Fruit fly (Drosophila melanogaster): ENCODE measurements around the gene Gr10a.

The Gr10a gene

dm6 chrX:11427282-11427689 is 10.1 kb upstream of the Gr10a start (continued):
- TF ChIP-seq NC2β (GFP tag; optimal IDR thresholded peaks at IDR 0.05) (no peak), tx (GFP tag; optimal IDR thresholded peaks at IDR 0.05) (no peak), CG6654 (GFP tag; optimal IDR thresholded peaks at IDR 0.05) (no peak), Asciz (GFP tag; optimal IDR thresholded peaks at IDR 0.05) (peak; percentile 67), CG13123 (GFP tag; optimal IDR thresholded peaks at IDR 0.05) (peak; percentile 12), gce (GFP tag; IDR thresholded peaks at IDR 0.05) (no peak), danr (GFP tag; IDR thresholded peaks at IDR 0.05) (no peak), CG14710 (tag; optimal IDR thresholded peaks at IDR 0.05) (peak; percentile 14), emc (GFP tag; optimal IDR thresholded peaks at IDR 0.05) (no peak), MTF-1 (GFP tag; optimal IDR thresholded peaks at IDR 0.05; ENCODE audit: borderline replicate concordance) (peak; percentile 29), Fer1 (GFP tag; optimal IDR thresholded peaks at IDR 0.05) (peak; percentile 81), fd102C (GFP tag; optimal IDR thresholded peaks at IDR 0.05) (no peak), dm (GFP tag; optimal IDR thresholded peaks at IDR 0.05) (no peak), CG1647 (GFP tag; optimal IDR thresholded peaks at IDR 0.05) (no peak), CG30403 (GFP tag; optimal IDR thresholded peaks at IDR 0.05) (no peak), ftz-f1 (GFP tag; optimal IDR thresholded peaks at IDR 0.05) (peak; percentile 92), CG10274 (GFP tag; optimal IDR thresholded peaks at IDR 0.05) (peak; percentile 10), Bteb2 (GFP tag; optimal IDR thresholded peaks at IDR 0.05) (no peak), CG32532 (GFP tag; IDR thresholded peaks at IDR 0.05) (no peak), ssp (GFP tag; IDR thresholded peaks at IDR 0.05) (no peak), Eip74EF (GFP tag; optimal IDR thresholded peaks at IDR 0.05) (peak in 1 of 2 experiments; percentile 17), CG6813 (GFP tag; optimal IDR thresholded peaks at IDR 0.05) (peak; percentile 72), CG13287 (GFP tag; IDR thresholded peaks at IDR 0.05; ENCODE audit: partially characterized antibody) (peak; percentile 11; the same call in 1 of the 2 replicates), CG17328 (GFP tag; IDR thresholded peaks at IDR 0.05) (no peak), twi (tag; optimal IDR thresholded peaks at IDR 0.05) (peak; percentile 20), CG9817 (tag; optimal IDR thresholded peaks at IDR 0.05) (peak; percentile 9), Hr51 (GFP tag; optimal IDR thresholded peaks at IDR 0.05) (no peak), Myb (GFP tag; optimal IDR thresholded peaks at IDR 0.05) (no peak), CG7839 (tag; optimal IDR thresholded peaks at IDR 0.05) (no peak), Kr (GFP tag; optimal IDR thresholded peaks at IDR 0.05) (no peak), abd-A (tag; optimal IDR thresholded peaks at IDR 0.05) (no peak), CHES-1-like (GFP tag; optimal IDR thresholded peaks at IDR 0.05) (no peak), CG8359 (GFP tag; optimal IDR thresholded peaks at IDR 0.05; ENCODE audit: borderline replicate concordance) (no peak), oc (tag; optimal IDR thresholded peaks at IDR 0.05) (peak; percentile 18), CG10979 (tag; optimal IDR thresholded peaks at IDR 0.05) (no peak), luna (GFP tag; optimal IDR thresholded peaks at IDR 0.05) (no peak), Aef1 (GFP tag; IDR thresholded peaks at IDR 0.05) (0 out of 3 replicates have a peak, but pooled peaks have one; percentile 13), NfI (GFP tag; optimal IDR thresholded peaks at IDR 0.05) (no peak), CG2678 (tag; optimal IDR thresholded peaks at IDR 0.05) (peak; percentile 62), dan (GFP tag; IDR thresholded peaks at IDR 0.05) (no peak), CG6254 (GFP tag; optimal IDR thresholded peaks at IDR 0.05) (peak; percentile 37), h (optimal IDR thresholded peaks at IDR 0.05) (no peak), Ada2b (GFP tag; IDR thresholded peaks at IDR 0.05) (no peak), kah (GFP tag; optimal IDR thresholded peaks at IDR 0.05) (no peak), Pdp1 (GFP tag; optimal IDR thresholded peaks at IDR 0.05) (peak in 1 of 2 experiments; percentile 52), CG5953 (GFP tag; IDR thresholded peaks at IDR 0.05) (no peak), sisA (GFP tag; IDR thresholded peaks at IDR 0.05) (no peak), Vsx1 (GFP tag; optimal IDR thresholded peaks at IDR 0.05) (peak; percentile 53), vvl (GFP tag; IDR thresholded peaks at IDR 0.05) (peak; percentile 78), ab (GFP tag; optimal IDR thresholded peaks at IDR 0.05) (no peak), Dp (GFP tag; optimal IDR thresholded peaks at IDR 0.05) (no peak)
